Fruit fly (Drosophila melanogaster) whole organism, embryonic: ENCODE results near the gene CG2931.

Source experiments
- Bteb2 ChIP-seq: fragments of 200-800 bp; sonication (Bioruptor generic); optimal IDR thresholded peaks from 2 replicates; lab custom pipeline; 2016; ENCODE audit warnings: missing biosample characterization, missing genetic modification characterization
- CG10462 ChIP-seq: fragments of 200-800 bp; sonication (Bioruptor generic); optimal IDR thresholded peaks from 2 replicates; lab custom pipeline; 2016; ENCODE audit warnings: missing biosample characterization, missing genetic modification characterization
- CG11093 ChIP-seq: fragments of 200-800 bp; sonication (Bioruptor generic); IDR thresholded peaks from 3 replicates; pipeline ENCODE4 v1.3.6; 2022; ENCODE audit warnings: missing biosample characterization, missing genetic modification characterization
- CG11504 ChIP-seq: fragments of 200-800 bp; sonication (Bioruptor generic); optimal IDR thresholded peaks from 3 replicates; lab custom pipeline; 2019; ENCODE audit warnings: missing biosample characterization, mild to moderate bottlenecking, missing genetic modification characterization, moderate library complexity
- CG11695 ChIP-seq: fragments of 200-800 bp; sonication (Bioruptor generic); IDR thresholded peaks from 3 replicates; pipeline ENCODE4 v1.3.6; 2022; ENCODE audit warnings: missing biosample characterization, missing genetic modification characterization
- CG12155 ChIP-seq: fragments of 200-800 bp; sonication (Bioruptor generic); optimal IDR thresholded peaks from 3 replicates; lab custom pipeline; 2016; ENCODE audit warnings: missing biosample characterization, missing genetic modification characterization
- CG12391 ChIP-seq: fragments of 200-800 bp; sonication (Bioruptor generic); optimal IDR thresholded peaks from 3 replicates; lab custom pipeline; 2018; ENCODE audit warnings: missing biosample characterization, mild to moderate bottlenecking, missing genetic modification characterization, moderate library complexity
- CG13123 ChIP-seq: fragments of 200-800 bp; sonication (Bioruptor generic); optimal IDR thresholded peaks from 2 replicates; lab custom pipeline; 2016; ENCODE audit warnings: missing biosample characterization, missing genetic modification characterization
- CG17385 ChIP-seq: fragments of 200-800 bp; sonication (Bioruptor generic); optimal IDR thresholded peaks from 3 replicates; lab custom pipeline; 2018; ENCODE audit warnings: missing biosample characterization, mild to moderate bottlenecking, missing genetic modification characterization
- CG17802 ChIP-seq: fragments of 200-800 bp; sonication (Bioruptor generic); optimal IDR thresholded peaks from 2 replicates; lab custom pipeline; 2018; ENCODE audit warnings: missing biosample characterization, mild to moderate bottlenecking, missing genetic modification characterization, moderate library complexity
- CG17912 ChIP-seq: fragments of 200-800 bp; sonication (Bioruptor generic); optimal IDR thresholded peaks from 2 replicates; lab custom pipeline; 2018; ENCODE audit warnings: missing biosample characterization, mild to moderate bottlenecking, missing genetic modification characterization
- CG18599 ChIP-seq: fragments of 200-800 bp; sonication (Bioruptor generic); optimal IDR thresholded peaks from 3 replicates; lab custom pipeline; 2017; ENCODE audit warnings: missing biosample characterization, missing genetic modification characterization, mild to moderate bottlenecking, moderate library complexity, missing genetic modification reagents
- CG3163 ChIP-seq: fragments of 200-800 bp; sonication (Bioruptor generic); optimal IDR thresholded peaks from 3 replicates; lab custom pipeline; 2016; ENCODE audit warnings: missing biosample characterization, missing genetic modification characterization
- CG5180 ChIP-seq: fragments of 200-800 bp; sonication (Bioruptor generic); optimal IDR thresholded peaks from 3 replicates; lab custom pipeline; 2017; ENCODE audit warnings: missing biosample characterization, missing genetic modification characterization, mild to moderate bottlenecking, moderate library complexity, missing genetic modification reagents
- CG6791 ChIP-seq: fragments of 200-800 bp; sonication (Bioruptor generic); IDR thresholded peaks from 3 replicates; pipeline ENCODE4 v1.3.6; 2022; ENCODE audit warnings: missing biosample characterization, missing genetic modification characterization; ENCODE audit not compliant: partially characterized antibody
- CG7745 ChIP-seq: fragments of 200-800 bp; sonication (Bioruptor generic); optimal IDR thresholded peaks from 2 replicates; lab custom pipeline; 2018; ENCODE audit warnings: missing biosample characterization, mild to moderate bottlenecking, missing genetic modification characterization, moderate library complexity
- CG8478 ChIP-seq: fragments of >200 bp; optimal IDR thresholded peaks from 2 replicates; lab custom pipeline; 2018
- CkIIα-i1 ChIP-seq: fragments of 200-800 bp; sonication (Bioruptor generic); IDR thresholded peaks from 2 replicates; pipeline ENCODE4 v1.3.6; 2022; ENCODE audit warnings: missing biosample characterization, missing genetic modification characterization
- Fer2 ChIP-seq: fragments of 200-800 bp; sonication (Bioruptor generic); optimal IDR thresholded peaks from 2 replicates; lab custom pipeline; 2018; ENCODE audit warnings: missing biosample characterization, mild to moderate bottlenecking, missing genetic modification characterization, moderate library complexity
- Hand ChIP-seq: fragments of 200-800 bp; sonication (Bioruptor generic); optimal IDR thresholded peaks from 2 replicates; lab custom pipeline; 2017; ENCODE audit warnings: mild to moderate bottlenecking, missing biosample characterization, missing genetic modification reagents, missing genetic modification characterization
- Jarid2 ChIP-seq: fragments of 200-800 bp; sonication (Bioruptor generic); optimal IDR thresholded peaks from 3 replicates; lab custom pipeline; 2017; ENCODE audit warnings: mild to moderate bottlenecking, missing biosample characterization, missing genetic modification reagents, missing genetic modification characterization
- Lhr ChIP-seq: fragments of 200-800 bp; sonication (Bioruptor generic); optimal IDR thresholded peaks from 3 replicates; lab custom pipeline; 2017; ENCODE audit warnings: mild to moderate bottlenecking, missing biosample characterization, missing genetic modification reagents, missing genetic modification characterization
- Oli ChIP-seq: fragments of 200-800 bp; sonication (Bioruptor generic); optimal IDR thresholded peaks from 2 replicates; lab custom pipeline; 2018; ENCODE audit warnings: missing biosample characterization, mild to moderate bottlenecking, missing genetic modification characterization, moderate library complexity
- Sox100B ChIP-seq: fragments of 200-800 bp; sonication (Bioruptor generic); optimal IDR thresholded peaks from 3 replicates; lab custom pipeline; 2018; ENCODE audit warnings: missing biosample characterization, mild to moderate bottlenecking, missing genetic modification characterization
- TFAM ChIP-seq: fragments of 200-800 bp; sonication (Bioruptor generic); optimal IDR thresholded peaks from 2 replicates; lab custom pipeline; 2017; ENCODE audit warnings: missing biosample characterization, missing genetic modification characterization, inconsistent platforms
- Tbp ChIP-seq: fragments of >200 bp; optimal IDR thresholded peaks from 2 replicates; lab custom pipeline; 2018; ENCODE audit warnings: missing biosample characterization, missing genetic modification characterization
- bbx ChIP-seq: fragments of 200-800 bp; sonication (Bioruptor generic); IDR thresholded peaks from 2 replicates; pipeline ENCODE4 v1.3.6; 2022; ENCODE audit warnings: missing biosample characterization, missing genetic modification characterization; ENCODE audit not compliant: partially characterized antibody
- cato ChIP-seq: fragments of 200-800 bp; sonication (Bioruptor generic); optimal IDR thresholded peaks from 2 replicates; lab custom pipeline; 2016; ENCODE audit warnings: missing biosample characterization, missing genetic modification characterization, borderline replicate concordance
- chinmo ChIP-seq: fragments of 200-800 bp; sonication (Bioruptor generic); IDR thresholded peaks from 4 replicates; pipeline ENCODE4 v1.3.6; 2022; ENCODE audit warnings: missing biosample characterization, missing genetic modification characterization; ENCODE audit not compliant: partially characterized antibody
- dimm ChIP-seq: fragments of 200-800 bp; sonication (Bioruptor generic); IDR thresholded peaks from 2 replicates; pipeline ENCODE4 v1.3.6; 2022; ENCODE audit warnings: missing biosample characterization, missing genetic modification characterization
- ems ChIP-seq: fragments of 200-800 bp; sonication (Bioruptor generic); optimal IDR thresholded peaks from 3 replicates; lab custom pipeline; 2016; ENCODE audit warnings: missing biosample characterization, missing genetic modification characterization
- fru ChIP-seq: fragments of >200 bp; optimal IDR thresholded peaks from 2 replicates; lab custom pipeline; 2017
- h ChIP-seq: fragments of >200 bp; optimal IDR thresholded peaks from 2 replicates; lab custom pipeline; 2017
- insv ChIP-seq, 2 experiments: fragments of 200-800 bp; sonication (Bioruptor generic); optimal IDR thresholded peaks; 3 replicates each; lab custom pipeline; 2016 to 2018; ENCODE audit warnings: missing biosample characterization in 2 of 2, missing genetic modification characterization in 2 of 2
- lab ChIP-seq: fragments of 200-800 bp; sonication (Bioruptor generic); optimal IDR thresholded peaks from 3 replicates; lab custom pipeline; 2017; ENCODE audit warnings: missing biosample characterization, missing genetic modification characterization, mild to moderate bottlenecking, moderate library complexity, missing genetic modification reagents
- p53 ChIP-seq: fragments of 200-800 bp; sonication (Bioruptor generic); optimal IDR thresholded peaks from 2 replicates; lab custom pipeline; 2016; ENCODE audit warnings: missing biosample characterization, missing genetic modification characterization
- pan ChIP-seq, 4 experiments: fragments of >200 bp in 3 of 4; fragments of 200-800 bp in 1 of 4; sonication (Bioruptor generic) in 1 of 4; optimal IDR thresholded peaks in 3 of 4; IDR thresholded peaks in 1 of 4; 2 replicates each; pipeline versions ENCODE4 v1.3.6 to Lab custom; 2017 to 2022; ENCODE audit warnings: missing biosample characterization in 2 of 4, missing genetic modification characterization in 2 of 4, mixed read lengths in 1 of 4
- pho ChIP-seq: fragments of 200-800 bp; sonication (Bioruptor generic); optimal IDR thresholded peaks from 2 replicates; lab custom pipeline; 2016; ENCODE audit warnings: missing biosample characterization, missing genetic modification characterization
- pzg ChIP-seq: fragments of 200-800 bp; sonication (Bioruptor generic); optimal IDR thresholded peaks from 3 replicates; lab custom pipeline; 2018; ENCODE audit warnings: missing biosample characterization, mild to moderate bottlenecking, missing genetic modification characterization, moderate library complexity
- run ChIP-seq: fragments of 200-800 bp; sonication (Bioruptor generic); optimal IDR thresholded peaks from 3 replicates; lab custom pipeline; 2018; ENCODE audit warnings: missing biosample characterization, mild to moderate bottlenecking, missing genetic modification characterization
- schlank ChIP-seq: fragments of 200-800 bp; sonication (Bioruptor generic); optimal IDR thresholded peaks from 2 replicates; lab custom pipeline; 2018; ENCODE audit warnings: missing biosample characterization, mild to moderate bottlenecking, missing genetic modification characterization
- scrt ChIP-seq: fragments of 200-800 bp; sonication (Bioruptor generic); optimal IDR thresholded peaks from 2 replicates; lab custom pipeline; 2018; ENCODE audit warnings: missing biosample characterization, mild to moderate bottlenecking, missing genetic modification characterization, moderate library complexity
- sim ChIP-seq: fragments of 200-800 bp; sonication (Bioruptor generic); IDR thresholded peaks from 2 replicates; pipeline ENCODE4 v1.3.6; 2022; ENCODE audit warnings: missing biosample characterization, missing genetic modification characterization
- slou ChIP-seq: fragments of 200-800 bp; sonication (Bioruptor generic); optimal IDR thresholded peaks from 3 replicates; lab custom pipeline; 2016; ENCODE audit warnings: missing biosample characterization, missing genetic modification characterization
- toy ChIP-seq: fragments of 200-800 bp; sonication (Bioruptor generic); IDR thresholded peaks from 2 replicates; pipeline ENCODE4 v1.3.6; 2022; ENCODE audit warnings: missing biosample characterization, missing genetic modification characterization
- unc-4 ChIP-seq: fragments of 200-800 bp; sonication (Bioruptor generic); IDR thresholded peaks from 2 replicates; pipeline ENCODE4 v1.3.6; 2022; ENCODE audit warnings: missing biosample characterization, missing genetic modification characterization; ENCODE audit not compliant: partially characterized antibody
- vfl ChIP-seq: fragments of 200-800 bp; sonication (Bioruptor generic); optimal IDR thresholded peaks from 2 replicates; lab custom pipeline; 2016; ENCODE audit warnings: missing biosample characterization, missing genetic modification characterization
- vnd ChIP-seq: fragments of 200-800 bp; sonication (Bioruptor generic); IDR thresholded peaks from 3 replicates; pipeline ENCODE4 v1.3.6; 2022; ENCODE audit warnings: missing biosample characterization, missing genetic modification characterization; ENCODE audit not compliant: partially characterized antibody
- wek ChIP-seq: fragments of 200-800 bp; sonication (Bioruptor generic); optimal IDR thresholded peaks from 3 replicates; lab custom pipeline; 2018; ENCODE audit warnings: missing biosample characterization, mild to moderate bottlenecking, missing genetic modification characterization, moderate library complexity
- zfh1 ChIP-seq: fragments of 200-800 bp; sonication (Bioruptor generic); IDR thresholded peaks from 3 replicates; pipeline ENCODE4 v1.3.6; 2022; ENCODE audit warnings: missing biosample characterization, missing genetic modification characterization

Gene CG2931

dm6 chr3R:5568590-5568989 lies at the start of gene CG2931, which contains the start of gene Rheb (continued):
- TF ChIP-seq Fer2 (peak; percentile 34), dimm (GFP tag; lab: Robert Waterston, UW) (no peak), CG17912 (GFP tag; lab: Kevin White, UChicago) (no peak), vfl (GFP tag; lab: Kevin White, UChicago) (peak; percentile 42), bbx (GFP tag; lab: Robert Waterston, UW) (peak; percentile 69), TFAM (GFP tag; lab: Kevin White, UChicago) (no peak), Bteb2 (peak; percentile 51), Lhr (GFP tag; lab: Kevin White, UChicago) (peak; percentile 76), toy (GFP tag; lab: Robert Waterston, UW) (no peak), CG8478 (lab: Kevin White, UChicago) (no peak), slou (GFP tag; lab: Kevin White, UChicago) (peak; percentile 62), cato (GFP tag; lab: Kevin White, UChicago) (no peak), chinmo (no peak), h (lab: Kevin White, UChicago) (no peak), CkIIα-i1 (GFP tag; lab: Robert Waterston, UW) (no peak), Jarid2 (no peak), CG5180 (GFP tag; lab: Kevin White, UChicago) (no peak), CG11504 (tag; lab: Kevin White, UChicago) (no peak), sim (GFP tag; lab: Robert Waterston, UW) (no peak), zfh1 (GFP tag; lab: Robert Waterston, UW) (peak; percentile 66; the same call in 2 of the 3 replicates), CG12155 (GFP tag; lab: Kevin White, UChicago) (peak; percentile 71), ems (GFP tag; lab: Kevin White, UChicago) (peak; percentile 45), CG12391 (tag; lab: Kevin White, UChicago) (peak; percentile 81), CG7745 (tag; lab: Kevin White, UChicago) (no peak), wek (GFP tag; lab: Kevin White, UChicago) (no peak), CG13123 (peak; percentile 48), CG11093 (no peak), CG11695 (GFP tag; lab: Robert Waterston, UW) (0 out of 3 replicates have a peak, but pooled peaks have one; percentile 21), CG3163 (GFP tag; lab: Kevin White, UChicago) (no peak), lab (GFP tag; lab: Kevin White, UChicago) (peak; percentile 51), unc-4 (peak; percentile 78), Sox100B (GFP tag; lab: Kevin White, UChicago) (peak; percentile 26), insv (GFP tag; optimal IDR thresholded peaks at IDR 0.05; lab: Kevin White, UChicago) (peak in 1 of 2 experiments; percentile 59), Tbp (GFP tag; lab: Kevin White, UChicago) (no peak), CG17385 (GFP tag; lab: Kevin White, UChicago) (peak; percentile 45), p53 (GFP tag; lab: Kevin White, UChicago) (peak; percentile 15), Oli (tag; lab: Kevin White, UChicago) (peak; percentile 19), run (no peak), CG17802 (tag; lab: Kevin White, UChicago) (peak; percentile 100), CG6791 (GFP tag; lab: Robert Waterston, UW) (peak; percentile 60), fru (lab: Kevin White, UChicago) (no peak), vnd (GFP tag; lab: Robert Waterston, UW) (peak; percentile 74), pan (optimal IDR thresholded peaks at IDR 0.05; lab: Kevin White, UChicago) (no peak), pan (GFP tag; optimal IDR thresholded peaks at IDR 0.05 in 1 of 2, IDR thresholded peaks at IDR 0.05 in 1 of 2) (peak in 1 of 2 experiments; percentile 79), schlank (no peak), Hand (GFP tag; lab: Kevin White, UChicago) (peak; percentile 13), scrt (GFP tag; lab: Kevin White, UChicago) (no peak), CG18599 (GFP tag; lab: Kevin White, UChicago) (peak; percentile 37), pzg (GFP tag; lab: Kevin White, UChicago) (peak; percentile 89), CG10462 (GFP tag; lab: Kevin White, UChicago) (peak; percentile 86), pho (GFP tag; lab: Kevin White, UChicago) (peak; percentile 43)
